Worm (Caenorhabditis elegans) whole organism, young adult: ENCODE measurements around the gene pqn-89.
A peak's percentile ranks its signal among the peaks of the same experiment; 100 is the strongest.

Source experiments
- B0019.2 ChIP-seq: fragments of 200-800 bp; sonication (Bioruptor generic); conservative IDR thresholded peaks from 2 replicates; pipeline ENCODE4 v1.3.6; 2022; ENCODE audit warnings: missing genetic modification reagents, missing genetic modification characterization, missing compliant biosample characterization
- C06A6.2 ChIP-seq: fragments of 200-800 bp; sonication (Bioruptor generic); conservative IDR thresholded peaks from 2 replicates; pipeline ENCODE4 v1.3.6; 2022; ENCODE audit warnings: missing genetic modification characterization, missing compliant biosample characterization
- F10E7.11 ChIP-seq: sonication (generic microtip); optimal IDR thresholded peaks from 2 replicates; lab custom pipeline; 2017; ENCODE audit warnings: mild to moderate bottlenecking, missing genetic modification characterization, moderate library complexity, missing compliant biosample characterization
- F33H1.4 ChIP-seq: fragments of 200-800 bp; sonication (Bioruptor generic); IDR thresholded peaks from 2 replicates; pipeline ENCODE4 v1.3.6; 2022; ENCODE audit warnings: missing genetic modification reagents, missing genetic modification characterization, missing compliant biosample characterization
- F39B2.1 ChIP-seq: fragments of 200-800 bp; sonication (Bioruptor generic); IDR thresholded peaks from 2 replicates; pipeline ENCODE4 v1.3.6; 2022; ENCODE audit warnings: missing genetic modification reagents, missing genetic modification characterization, missing compliant biosample characterization
- F49E8.2 ChIP-seq: sonication (generic microtip); optimal IDR thresholded peaks from 3 replicates; lab custom pipeline; 2017; ENCODE audit warnings: missing genetic modification characterization, mild to moderate bottlenecking, missing compliant biosample characterization, antibody characterized with exemption, moderate library complexity; ENCODE audit not compliant: insufficient read depth
- F52B5.7 ChIP-seq: sonication (generic microtip); optimal IDR thresholded peaks from 2 replicates; lab custom pipeline; 2016; ENCODE audit warnings: mild to moderate bottlenecking, missing genetic modification characterization, missing compliant biosample characterization
- F57A8.1 ChIP-seq: fragments of 200-800 bp; sonication (Bioruptor generic); optimal IDR thresholded peaks from 2 replicates; lab custom pipeline; 2018; ENCODE audit warnings: mild to moderate bottlenecking, missing genetic modification characterization, moderate library complexity, missing compliant biosample characterization
- Y95B8A.8 ChIP-seq: fragments of 200-800 bp; sonication (Bioruptor generic); IDR thresholded peaks from 2 replicates; pipeline ENCODE4 v1.3.6; 2022; ENCODE audit warnings: missing genetic modification reagents, missing genetic modification characterization, missing compliant biosample characterization
- ZK185.1 ChIP-seq: sonication (generic microtip); optimal IDR thresholded peaks from 2 replicates; lab custom pipeline; 2016; ENCODE audit warnings: mild to moderate bottlenecking, missing genetic modification characterization, missing compliant biosample characterization; ENCODE audit not compliant: poor library complexity, severe bottlenecking
- ama-1 ChIP-seq, 3 experiments: fragments of 150-350 bp in 1 of 3; sonication (generic microtip) in 2 of 3; optimal IDR thresholded peaks; 2 replicates each; lab custom pipeline; 2014 to 2018; ENCODE audit warnings: missing biosample characterization in 2 of 3, missing genetic modification characterization in 2 of 3, missing genetic modification reagents in 2 of 3
- bed-1 ChIP-seq: fragments of 200-800 bp; sonication (Bioruptor generic); IDR thresholded peaks from 2 replicates; pipeline ENCODE4 v1.3.6; 2022; ENCODE audit warnings: missing genetic modification reagents, missing genetic modification characterization, missing compliant biosample characterization
- bed-2 ChIP-seq: fragments of 200-800 bp; sonication (Bioruptor generic); IDR thresholded peaks from 2 replicates; pipeline ENCODE4 v1.3.6; 2022; ENCODE audit warnings: missing genetic modification reagents, missing genetic modification characterization, missing compliant biosample characterization
- cebp-2 ChIP-seq: fragments of 200-800 bp; sonication (Bioruptor generic); IDR thresholded peaks from 2 replicates; pipeline ENCODE4 v1.3.6; 2022; ENCODE audit warnings: missing genetic modification characterization, missing compliant biosample characterization
- ceh-40 ChIP-seq: fragments of 200-800 bp; sonication (Bioruptor generic); IDR thresholded peaks from 2 replicates; pipeline ENCODE4 v1.3.6; 2022; ENCODE audit warnings: missing genetic modification characterization, missing compliant biosample characterization
- dpl-1 ChIP-seq: fragments of 150-350 bp; optimal IDR thresholded peaks from 2 replicates; lab custom pipeline; 2014; ENCODE audit warnings: missing biosample characterization, missing genetic modification reagents, missing genetic modification characterization
- efl-1 ChIP-seq: fragments of 150-350 bp; optimal IDR thresholded peaks from 2 replicates; lab custom pipeline; 2014; ENCODE audit warnings: missing biosample characterization, missing genetic modification reagents, missing genetic modification characterization
- egl-18 ChIP-seq: fragments of 200-800 bp; sonication (Bioruptor generic); IDR thresholded peaks from 2 replicates; pipeline ENCODE4 v1.3.6; 2022; ENCODE audit warnings: missing genetic modification reagents, missing genetic modification characterization, missing compliant biosample characterization
- egl-44 ChIP-seq: fragments of 200-800 bp; sonication (Bioruptor generic); IDR thresholded peaks from 2 replicates; pipeline ENCODE4 v1.3.6; 2022; ENCODE audit warnings: missing genetic modification reagents, missing genetic modification characterization, missing compliant biosample characterization
- gei-17 ChIP-seq: fragments of 200-800 bp; sonication (Bioruptor generic); optimal IDR thresholded peaks from 2 replicates; lab custom pipeline; 2018; ENCODE audit warnings: mild to moderate bottlenecking, missing genetic modification characterization, missing compliant biosample characterization
- him-1 ChIP-seq: sonication (generic microtip); optimal IDR thresholded peaks from 2 replicates; lab custom pipeline; 2016; ENCODE audit warnings: missing genotype, missing genetic modification reagents, missing genetic modification characterization, missing compliant biosample characterization
- hmg-1.2 ChIP-seq: fragments of 200-800 bp; sonication (Bioruptor generic); IDR thresholded peaks from 2 replicates; pipeline ENCODE4 v1.3.6; 2022; ENCODE audit warnings: missing genetic modification reagents, missing genetic modification characterization, missing compliant biosample characterization
- madf-10 ChIP-seq: sonication (generic microtip); optimal IDR thresholded peaks from 2 replicates; lab custom pipeline; 2016; ENCODE audit warnings: mild to moderate bottlenecking, missing genetic modification characterization, missing compliant biosample characterization
- madf-8 ChIP-seq: fragments of 200-800 bp; sonication (Bioruptor generic); conservative IDR thresholded peaks from 2 replicates; pipeline ENCODE4 v1.3.6; 2022; ENCODE audit warnings: missing genetic modification reagents, missing genetic modification characterization, missing compliant biosample characterization
- mel-28 ChIP-seq: sonication (generic microtip); optimal IDR thresholded peaks from 2 replicates; lab custom pipeline; 2016; ENCODE audit warnings: borderline replicate concordance, mild to moderate bottlenecking, missing genetic modification characterization, missing compliant biosample characterization
- nfya-1 ChIP-seq: sonication (generic microtip); optimal IDR thresholded peaks from 2 replicates; lab custom pipeline; 2017; ENCODE audit warnings: antibody characterized with exemption, missing compliant biosample characterization, missing genetic modification characterization, borderline replicate concordance; ENCODE audit not compliant: insufficient read depth
- nhr-27 ChIP-seq: fragments of 200-800 bp; sonication (Bioruptor generic); optimal IDR thresholded peaks from 2 replicates; lab custom pipeline; 2018; ENCODE audit warnings: mild to moderate bottlenecking, missing genetic modification characterization, moderate library complexity, missing compliant biosample characterization
- nhr-90 ChIP-seq: sonication (generic microtip); optimal IDR thresholded peaks from 2 replicates; lab custom pipeline; 2016; ENCODE audit warnings: missing genotype, mild to moderate bottlenecking, missing genetic modification characterization, missing compliant biosample characterization
- pbrm-1 ChIP-seq: fragments of 200-800 bp; sonication (Bioruptor generic); IDR thresholded peaks from 2 replicates; pipeline ENCODE4 v1.3.6; 2022; ENCODE audit warnings: missing genetic modification reagents, missing genetic modification characterization, missing compliant biosample characterization
- pha-4 ChIP-seq: fragments of 150-350 bp; sonication (generic microtip); optimal IDR thresholded peaks from 2 replicates; lab custom pipeline; 2014; ENCODE audit warnings: missing biosample characterization, missing genetic modification reagents, missing genetic modification characterization
- rpc-1 ChIP-seq, 2 experiments: fragments of 150-350 bp in 1 of 2; sonication (generic microtip) in 1 of 2; optimal IDR thresholded peaks; 2 replicates each; lab custom pipeline; 2014 to 2018; ENCODE audit warnings: missing biosample characterization in 1 of 2, missing genetic modification characterization in 1 of 2, missing genetic modification reagents in 1 of 2, missing genotype in 1 of 2
- sea-2 ChIP-seq: fragments of 200-800 bp; sonication (Bioruptor generic); IDR thresholded peaks from 2 replicates; pipeline ENCODE4 v1.3.6; 2022; ENCODE audit warnings: missing genetic modification characterization, missing compliant biosample characterization
- tbx-9 ChIP-seq: sonication (generic microtip); optimal IDR thresholded peaks from 2 replicates; lab custom pipeline; 2016; ENCODE audit warnings: borderline replicate concordance, missing genetic modification characterization, inconsistent platforms, missing compliant biosample characterization
- ztf-18 ChIP-seq: sonication (generic microtip); optimal IDR thresholded peaks from 2 replicates; lab custom pipeline; 2016; ENCODE audit warnings: missing genotype, mild to moderate bottlenecking, missing genetic modification characterization, missing compliant biosample characterization
- ztf-26 ChIP-seq: sonication (generic microtip); optimal IDR thresholded peaks from 2 replicates; lab custom pipeline; 2017; ENCODE audit warnings: missing genetic modification characterization, missing compliant biosample characterization

Gene pqn-89

DNA sequence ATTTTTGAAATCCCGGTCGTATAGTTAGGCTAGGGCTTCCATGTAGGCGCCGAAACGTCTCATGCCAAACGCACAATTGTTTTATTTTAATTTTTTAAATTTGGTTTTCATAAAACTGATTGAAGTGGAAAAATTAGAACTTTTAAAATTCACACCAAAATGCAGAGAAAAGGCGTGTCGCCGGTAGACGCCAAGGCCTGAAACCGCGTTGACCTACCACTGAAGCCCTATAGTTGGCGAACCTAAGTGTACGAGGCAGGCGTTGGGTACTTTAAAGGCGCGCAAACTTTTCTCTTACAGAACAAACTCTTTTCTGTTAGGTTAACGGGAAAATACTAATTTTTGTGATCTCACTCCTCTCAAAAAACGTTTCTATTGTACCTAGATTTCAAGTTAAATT lies 13.2 kb upstream of the pqn-89 start, which contains the start of gene Y73B6BL.44:
Gene Y73B6BL.44 (plus strand): TSS at position 301 of the 400 bp plus-strand sequence.
- TF ChIP-seq sea-2 (GFP tag; lab: Robert Waterston, UW) (no peak), F57A8.1 (GFP tag; lab: Kevin White, UChicago) (no peak), bed-1 (no peak), dpl-1 (no peak), F10E7.11 (no peak), C06A6.2 (no peak), egl-44 (no peak), nhr-90 (tag; lab: Kevin White, UChicago) (no peak), efl-1 (GFP tag; lab: Kevin White, UChicago) (no peak), hmg-1.2 (no peak)

DNA sequence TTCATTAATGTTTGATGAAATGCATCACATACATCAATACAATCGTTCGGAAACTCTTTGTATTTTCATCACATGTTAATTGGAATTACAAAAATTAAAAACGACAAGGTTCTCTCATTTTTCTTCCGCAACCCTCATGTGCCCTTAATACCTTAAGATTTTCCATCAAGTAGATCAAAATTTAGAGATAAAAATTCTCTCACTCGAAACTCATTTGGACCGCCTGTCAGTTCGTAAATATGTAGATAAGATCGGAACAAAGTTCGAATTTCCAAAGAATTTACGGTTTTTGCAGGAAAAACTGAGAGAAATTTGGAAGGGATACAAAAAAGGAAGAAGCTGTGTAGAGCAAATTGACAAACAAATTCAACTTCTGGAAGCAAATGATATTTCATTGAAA lies 10.4 kb upstream of the pqn-89 start:
- TF ChIP-seq madf-8 (no peak), nhr-90 (tag; lab: Kevin White, UChicago) (no peak), ztf-18 (no peak), F52B5.7 (no peak), ceh-40 (GFP tag; lab: Robert Waterston, UW) (no peak), madf-10 (no peak), C06A6.2 (no peak), bed-2 (no peak), tbx-9 (tag; lab: Kevin White, UChicago) (no peak), pbrm-1 (GFP tag; lab: Robert Waterston, UW) (no peak), gei-17 (GFP tag; lab: Kevin White, UChicago) (no peak)

DNA sequence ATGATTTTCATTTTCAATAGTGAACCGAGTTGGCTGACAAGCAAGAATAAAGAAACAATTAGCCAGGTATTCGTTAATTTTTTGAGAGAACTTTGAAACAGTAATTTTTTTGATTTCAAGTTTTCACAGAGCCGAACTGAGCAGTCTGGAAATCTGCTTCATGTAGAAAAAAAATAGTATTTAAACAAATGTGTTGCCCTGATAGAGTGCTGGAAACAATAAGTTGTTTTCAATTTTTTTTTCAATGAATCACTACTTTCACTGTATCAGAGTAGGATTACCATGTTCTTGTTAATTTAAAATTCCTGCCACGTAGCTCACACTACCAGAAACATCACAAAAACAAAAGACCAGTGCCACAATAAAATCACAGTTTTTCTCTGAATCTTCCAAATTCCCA lies 6.1 kb upstream of the pqn-89 start:
- TF ChIP-seq B0019.2 (GFP tag; lab: Robert Waterston, UW) (no peak), nfya-1 (tag; lab: Kevin White, UChicago) (no peak), rpc-1 (optimal IDR thresholded peaks at IDR 0.05; lab: Kevin White, UChicago) (no peak), rpc-1 (tag; optimal IDR thresholded peaks at IDR 0.05; lab: Kevin White, UChicago) (no peak), nhr-27 (tag; lab: Kevin White, UChicago) (no peak), F57A8.1 (GFP tag; lab: Kevin White, UChicago) (no peak), Y95B8A.8 (GFP tag; lab: Robert Waterston, UW) (no peak), F33H1.4 (GFP tag; lab: Robert Waterston, UW) (no peak), mel-28 (tag; lab: Kevin White, UChicago) (no peak), egl-18 (no peak), cebp-2 (GFP tag; lab: Robert Waterston, UW) (no peak), F52B5.7 (no peak), F49E8.2 (tag; lab: Kevin White, UChicago) (no peak), ama-1 (optimal IDR thresholded peaks at IDR 0.05; lab: Kevin White, UChicago) (no peak), ama-1 (GFP tag; optimal IDR thresholded peaks at IDR 0.05; lab: Kevin White, UChicago) (no peak), ZK185.1 (tag; lab: Kevin White, UChicago) (no peak), him-1 (tag; lab: Kevin White, UChicago) (no peak), F39B2.1 (GFP tag; lab: Robert Waterston, UW) (no peak)
- TF ChIP-seq, all 124 proteins: peak for 0

DNA sequence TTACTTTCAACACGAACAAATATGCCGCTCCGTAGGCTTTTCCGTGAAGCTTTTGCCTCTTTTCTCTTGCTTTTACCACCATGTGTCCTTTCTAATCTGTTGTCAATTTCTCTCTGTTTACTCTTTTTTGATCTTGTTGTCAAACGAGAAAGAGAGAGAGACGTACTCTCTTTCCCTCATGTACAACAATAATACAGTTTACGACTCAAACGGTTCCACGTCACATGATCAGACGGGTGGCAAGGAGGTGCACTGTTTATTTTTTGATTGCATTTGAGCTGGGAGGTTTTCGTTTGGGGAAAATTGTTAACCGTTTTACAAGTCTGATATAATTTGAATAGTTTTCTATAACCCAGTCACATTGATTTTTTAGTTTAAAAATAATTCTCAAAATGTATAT lies 5.7 kb upstream of the pqn-89 start:
- TF ChIP-seq ztf-26 (tag; lab: Kevin White, UChicago) (no peak), pha-4 (tag; lab: Kevin White, UChicago) (peak; percentile 86)
